Fruit fly (Drosophila melanogaster) whole organism, prepupa: ENCODE measurements around the gene Tmhs.

Experiments used
- CG10669 ChIP-seq: fragments of 200-800 bp; sonication (Bioruptor generic); optimal IDR thresholded peaks from 3 replicates; lab custom pipeline; 2018; ENCODE audit warnings: missing biosample characterization, mild to moderate bottlenecking, missing genetic modification characterization, moderate library complexity
- CG16779 ChIP-seq: fragments of 200-800 bp; sonication (Bioruptor generic); optimal IDR thresholded peaks from 3 replicates; lab custom pipeline; 2017; ENCODE audit warnings: missing biosample characterization, mild to moderate bottlenecking, missing genetic modification characterization
- CG34406 ChIP-seq: fragments of 200-800 bp; sonication (Bioruptor generic); optimal IDR thresholded peaks from 3 replicates; lab custom pipeline; 2016; ENCODE audit warnings: missing biosample characterization, missing genetic modification characterization
- CG3919 ChIP-seq: fragments of 200-800 bp; sonication (Bioruptor generic); optimal IDR thresholded peaks from 3 replicates; lab custom pipeline; 2016; ENCODE audit warnings: missing biosample characterization, missing genetic modification characterization
- Eip75B ChIP-seq: fragments of 200-800 bp; sonication (Bioruptor generic); optimal IDR thresholded peaks from 3 replicates; lab custom pipeline; 2016; ENCODE audit warnings: missing biosample characterization, missing genetic modification characterization
- Ets21C ChIP-seq: fragments of 200-800 bp; sonication (Bioruptor generic); optimal IDR thresholded peaks from 3 replicates; lab custom pipeline; 2016; ENCODE audit warnings: missing biosample characterization, missing genetic modification characterization
- Hr39 ChIP-seq: fragments of 200-800 bp; sonication (Bioruptor generic); optimal IDR thresholded peaks from 2 replicates; lab custom pipeline; 2016; ENCODE audit warnings: missing biosample characterization, missing genetic modification characterization
- Lpt ChIP-seq: fragments of 200-800 bp; sonication (Bioruptor generic); optimal IDR thresholded peaks from 3 replicates; lab custom pipeline; 2016; ENCODE audit warnings: missing biosample characterization, missing genetic modification characterization
- esn ChIP-seq: fragments of 200-800 bp; sonication (Bioruptor generic); optimal IDR thresholded peaks from 2 replicates; lab custom pipeline; 2016; ENCODE audit warnings: missing biosample characterization, mild to moderate bottlenecking, missing genetic modification characterization, moderate library complexity
- spab ChIP-seq: fragments of 200-800 bp; sonication (Bioruptor generic); optimal IDR thresholded peaks from 2 replicates; lab custom pipeline; 2017; ENCODE audit warnings: missing biosample characterization, mild to moderate bottlenecking, missing genetic modification characterization, missing genetic modification reagents
- topi ChIP-seq: fragments of 200-800 bp; sonication (Bioruptor generic); optimal IDR thresholded peaks from 3 replicates; lab custom pipeline; 2016; ENCODE audit warnings: missing biosample characterization, missing genetic modification characterization
- vri ChIP-seq: fragments of 200-800 bp; sonication (Bioruptor generic); optimal IDR thresholded peaks from 3 replicates; lab custom pipeline; 2016; ENCODE audit warnings: missing biosample characterization, mild to moderate bottlenecking, missing genetic modification characterization

DNA sequence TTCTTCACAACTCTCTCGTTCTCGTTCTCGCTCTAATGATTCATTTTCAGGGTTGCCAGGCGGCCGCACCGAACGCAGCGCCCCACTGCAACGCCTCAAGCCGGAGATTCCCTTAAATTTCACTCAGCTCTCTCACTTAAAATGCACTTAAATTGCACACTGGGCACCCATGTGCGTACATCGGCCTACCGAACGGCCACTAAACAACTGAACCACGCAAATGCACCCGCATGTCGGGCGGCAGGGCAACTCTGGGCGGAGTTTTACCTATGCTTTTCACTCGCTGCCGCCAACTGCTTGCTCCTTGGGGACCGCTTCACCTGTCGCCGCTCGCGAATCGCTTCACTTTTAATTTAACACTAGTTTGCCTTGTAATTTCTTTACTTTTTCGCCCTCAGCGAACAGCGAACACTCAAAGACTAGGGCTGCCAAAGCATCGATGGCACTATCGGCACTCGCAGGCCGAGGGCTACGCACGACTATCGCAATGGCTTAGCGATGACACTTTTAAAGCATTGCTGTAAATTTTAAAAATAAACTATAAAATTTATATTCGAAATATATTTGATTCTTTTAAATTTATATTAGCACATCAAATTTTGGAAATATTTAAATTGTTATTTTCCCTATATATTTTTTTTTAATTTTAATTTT, 23.5 kb upstream of the Tmhs start, which contains the start of gene Rap1:
- TF ChIP-seq CG16779 (tag; lab: Kevin White, UChicago) (no peak), Ets21C (peak; percentile 3), CG34406 (GFP tag; lab: Kevin White, UChicago) (no peak), spab (peak; percentile 3), Lpt (GFP tag; lab: Kevin White, UChicago) (no peak), CG3919 (GFP tag; lab: Kevin White, UChicago) (peak; percentile 48), vri (GFP tag; lab: Kevin White, UChicago) (no peak), Hr39 (peak; percentile 49), CG10669 (GFP tag; lab: Kevin White, UChicago) (peak; percentile 6), esn (GFP tag; lab: Kevin White, UChicago) (peak; percentile 56), topi (peak; percentile 37), Eip75B (peak; percentile 53)
